Worm (Caenorhabditis elegans): ENCODE results near the gene T26E4.4.

Gene T26E4.4

DNA sequence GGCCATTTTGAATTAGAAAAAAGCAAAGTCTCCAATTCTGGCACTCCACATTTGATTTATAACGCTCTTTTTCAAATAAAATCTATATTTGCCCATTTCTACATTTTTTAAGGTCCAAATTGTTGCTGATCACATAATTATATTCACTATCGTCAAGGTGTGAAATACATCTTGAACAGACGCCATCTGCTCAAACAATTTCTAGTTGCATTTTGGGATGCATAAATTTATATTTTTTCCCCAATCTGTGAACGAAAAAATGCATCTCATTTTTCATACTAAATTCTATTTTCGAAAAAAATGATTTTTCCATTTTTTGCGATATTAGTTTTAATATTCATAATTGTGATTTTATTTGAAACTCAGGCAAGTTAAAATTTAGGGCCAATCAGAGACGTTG lies 961 bp upstream of the T26E4.4 start, which contains the start of gene T26E4.7:
T26E4.7 (plus strand) TSS at position 301 of the 400 bp plus-strand sequence.
- no peak for TF ChIP-seq him-1 (tag; optimal IDR thresholded peaks at IDR 0.05)

DNA sequence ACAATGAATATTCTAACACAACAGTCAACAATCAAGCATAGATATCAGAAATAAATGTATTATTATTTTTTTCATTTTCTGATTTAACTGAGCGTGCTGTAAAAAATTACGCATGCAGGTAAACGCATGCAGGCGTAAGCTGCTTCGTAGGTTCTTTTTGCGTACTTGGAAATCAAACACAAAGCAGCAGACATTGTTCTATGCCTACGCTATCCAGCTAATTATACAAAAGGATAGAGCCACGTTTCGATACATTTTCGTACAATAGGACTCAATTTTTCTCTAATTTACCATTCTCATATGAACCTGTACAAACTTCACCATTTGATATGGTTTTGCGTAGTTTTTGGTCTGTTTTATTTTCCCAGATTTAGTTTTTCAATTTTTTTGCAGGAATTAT lies 9.8 kb downstream of the T26E4.4 start, which contains the start of gene T26E4.3:
T26E4.3 (plus strand) TSS at position 301 of the 400 bp plus-strand sequence.
- TF ChIP-seq nfyb-1 (GFP tag; IDR thresholded peaks at IDR 0.05), result no peak
- no peak for TF ChIP-seq zfh-2 (GFP tag; conservative IDR thresholded peaks at IDR 0.05)
- TF ChIP-seq akir-1 (GFP tag; optimal IDR thresholded peaks at IDR 0.05), result no peak
- TF ChIP-seq F57C9.4 (tag; optimal IDR thresholded peaks at IDR 0.05), result no peak
- TF ChIP-seq ceh-100 (GFP tag; IDR thresholded peaks at IDR 0.05), result no peak
- no peak for TF ChIP-seq ztf-6 (GFP tag; IDR thresholded peaks at IDR 0.05)
- TF ChIP-seq ceh-58 (GFP tag; IDR thresholded peaks at IDR 0.05), result no peak
- TF ChIP-seq nhr-27 (tag; optimal IDR thresholded peaks at IDR 0.05), result no peak
- TF ChIP-seq madf-10 (tag; optimal IDR thresholded peaks at IDR 0.05), result no peak
- no peak for TF ChIP-seq athp-1 (tag; optimal IDR thresholded peaks at IDR 0.05)
- TF ChIP-seq aptf-3 (GFP tag; IDR thresholded peaks at IDR 0.05), result no peak
- TF ChIP-seq snpc-1.1 (tag; optimal IDR thresholded peaks at IDR 0.05; ENCODE audit: insufficient read depth), result no peak
- TF ChIP-seq cebp-1 (GFP tag; IDR thresholded peaks at IDR 0.05), result no peak
- TF ChIP-seq cebp-1 (tag; optimal IDR thresholded peaks at IDR 0.05), result no peak
- no peak for TF ChIP-seq egrh-3 (GFP tag; IDR thresholded peaks at IDR 0.05)
- no peak for TF ChIP-seq rec-8 (tag; optimal IDR thresholded peaks at IDR 0.05)
- TF ChIP-seq dox-1 (GFP tag; IDR thresholded peaks at IDR 0.05), result no peak
- no peak for TF ChIP-seq fkh-3 (tag; optimal IDR thresholded peaks at IDR 0.05)
- TF ChIP-seq hlh-26 (GFP tag; conservative IDR thresholded peaks at IDR 0.05), result no peak
- no peak for TF ChIP-seq repo-1 (tag; optimal IDR thresholded peaks at IDR 0.05)
- TF ChIP-seq lin-40 (tag; optimal IDR thresholded peaks at IDR 0.05), result no peak

ce11 chrV:15781086-15781485 lies 11.2 kb downstream of the T26E4.4 start, which contains the start of gene T26E4.2:
Gene T26E4.2, plus strand, starts transcription at chrV:15781386.
- TF ChIP-seq attf-3 (GFP tag; conservative IDR thresholded peaks at IDR 0.05), result no peak
- TF ChIP-seq T26A5.8 (tag; optimal IDR thresholded peaks at IDR 0.05), result no peak
- no peak for TF ChIP-seq K11D2.4 (GFP tag; IDR thresholded peaks at IDR 0.05)
- no peak for TF ChIP-seq ztf-6 (GFP tag; IDR thresholded peaks at IDR 0.05)
- no peak for TF ChIP-seq ceh-100 (GFP tag; IDR thresholded peaks at IDR 0.05)
- TF ChIP-seq F49E8.2 (tag; optimal IDR thresholded peaks at IDR 0.05; ENCODE audit: insufficient read depth), result no peak
- TF ChIP-seq ceh-40 (GFP tag; IDR thresholded peaks at IDR 0.05), result no peak
- TF ChIP-seq let-526 (GFP tag; IDR thresholded peaks at IDR 0.05), result no peak
- TF ChIP-seq attf-5 (GFP tag; optimal IDR thresholded peaks at IDR 0.05), result no peak
- no peak for TF ChIP-seq ama-1 (optimal IDR thresholded peaks at IDR 0.05)
- TF ChIP-seq ama-1 (GFP tag; optimal IDR thresholded peaks at IDR 0.05), result no peak
- TF ChIP-seq F37B4.10 (GFP tag; IDR thresholded peaks at IDR 0.05), result no peak
- TF ChIP-seq sdz-38 (tag; optimal IDR thresholded peaks at IDR 0.05), result no peak
- no peak for TF ChIP-seq him-1 (tag; optimal IDR thresholded peaks at IDR 0.05)
- TF ChIP-seq Y79H2A.3 (GFP tag; conservative IDR thresholded peaks at IDR 0.05), result no peak
- TF ChIP-seq hlh-12 (tag; optimal IDR thresholded peaks at IDR 0.05), result no peak
- TF ChIP-seq ztf-25 (GFP tag; IDR thresholded peaks at IDR 0.05), result no peak
- no peak for TF ChIP-seq ccch-3 (GFP tag; optimal IDR thresholded peaks at IDR 0.05)
- no peak for TF ChIP-seq nhr-90 (tag; optimal IDR thresholded peaks at IDR 0.05)
